Worm (Caenorhabditis elegans): ENCODE data around the gene F02C12.2.

F02C12.2 gene

ce11 chrX:13354672-13355407 is 44.3 kb downstream of the F02C12.2 start:
- no peak for TF ChIP-seq sea-2 (GFP tag; IDR thresholded peaks at IDR 0.05)
- no peak for TF ChIP-seq B0019.2 (GFP tag; conservative IDR thresholded peaks at IDR 0.05)
- TF ChIP-seq unc-130 (GFP tag; optimal IDR thresholded peaks at IDR 0.05): no peak
- no peak for TF ChIP-seq ets-4 (GFP tag; optimal IDR thresholded peaks at IDR 0.05)
- TF ChIP-seq lin-26 (GFP tag; IDR thresholded peaks at IDR 0.05): 0 out of 2 replicates have a peak, but pooled peaks have one; percentile 28
- TF ChIP-seq Y67H2A.10 (GFP tag; conservative IDR thresholded peaks at IDR 0.05): no peak
- TF ChIP-seq rpc-1 (optimal IDR thresholded peaks at IDR 0.05): no peak
- no peak for TF ChIP-seq rpc-1 (tag; optimal IDR thresholded peaks at IDR 0.05)
- no peak for TF ChIP-seq ceh-27 (GFP tag; optimal IDR thresholded peaks at IDR 0.05)
- no peak for TF ChIP-seq lsy-27 (tag; optimal IDR thresholded peaks at IDR 0.05; ENCODE audit: borderline replicate concordance, insufficient read depth)
- peak; percentile 8 for TF ChIP-seq K12H6.12 (tag; optimal IDR thresholded peaks at IDR 0.05)
- TF ChIP-seq snpc-4 (GFP tag; optimal IDR thresholded peaks at IDR 0.05): no peak
- TF ChIP-seq snpc-4 (tag; optimal IDR thresholded peaks at IDR 0.05): no peak
- TF ChIP-seq zfh-2 (GFP tag; conservative IDR thresholded peaks at IDR 0.05): no peak
- TF ChIP-seq F39B2.1 (GFP tag; IDR thresholded peaks at IDR 0.05): no peak
- no peak for TF ChIP-seq hlh-26 (GFP tag; conservative IDR thresholded peaks at IDR 0.05)
- no peak for TF ChIP-seq somi-1 (GFP tag; optimal IDR thresholded peaks at IDR 0.05)
- TF ChIP-seq cebp-1 (GFP tag; IDR thresholded peaks at IDR 0.05): no peak
- peak; percentile 66 for TF ChIP-seq cebp-1 (tag; optimal IDR thresholded peaks at IDR 0.05)
- TF ChIP-seq die-1 (tag; optimal IDR thresholded peaks at IDR 0.05): no peak
- peak; percentile 49 for TF ChIP-seq atf-7 (tag; optimal IDR thresholded peaks at IDR 0.05)
- TF ChIP-seq F33H1.4 (GFP tag; IDR thresholded peaks at IDR 0.05): no peak
- TF ChIP-seq lir-1 (GFP tag; conservative IDR thresholded peaks at IDR 0.05): no peak
- TF ChIP-seq rec-8 (tag; optimal IDR thresholded peaks at IDR 0.05): no peak
- TF ChIP-seq snpc-3.4 (tag; optimal IDR thresholded peaks at IDR 0.05): no peak
- no peak for TF ChIP-seq F55B11.4 (tag; optimal IDR thresholded peaks at IDR 0.05; ENCODE audit: borderline replicate concordance, insufficient read depth)
- TF ChIP-seq lin-40 (tag; optimal IDR thresholded peaks at IDR 0.05): peak; percentile 44
- no peak for TF ChIP-seq T07F8.4 (tag; optimal IDR thresholded peaks at IDR 0.05)
- no peak for TF ChIP-seq D2030.7 (GFP tag; IDR thresholded peaks at IDR 0.05)
- no peak for TF ChIP-seq F37B4.10 (GFP tag; IDR thresholded peaks at IDR 0.05)
- TF ChIP-seq chd-7 (tag; optimal IDR thresholded peaks at IDR 0.05): peak; percentile 44
- TF ChIP-seq ztf-3 (GFP tag; optimal IDR thresholded peaks at IDR 0.05): no peak
- TF ChIP-seq snpc-1.1 (tag; optimal IDR thresholded peaks at IDR 0.05; ENCODE audit: insufficient read depth): no peak
- TF ChIP-seq F22D6.2 (tag; optimal IDR thresholded peaks at IDR 0.05): peak; percentile 63
- TF ChIP-seq rcor-1 (GFP tag; IDR thresholded peaks at IDR 0.05): no peak
- 0 out of 2 replicates have a peak, but pooled peaks have one; percentile 10 for TF ChIP-seq egl-44 (GFP tag; IDR thresholded peaks at IDR 0.05)
- TF ChIP-seq ztf-28 (GFP tag; IDR thresholded peaks at IDR 0.05): no peak
- TF ChIP-seq cebp-2 (GFP tag; IDR thresholded peaks at IDR 0.05): no peak
- TF ChIP-seq gei-17 (GFP tag; optimal IDR thresholded peaks at IDR 0.05): no peak
- TF ChIP-seq ztf-18 (tag; optimal IDR thresholded peaks at IDR 0.05): no peak
- no peak for TF ChIP-seq zim-3 (tag; optimal IDR thresholded peaks at IDR 0.05)
- no peak for TF ChIP-seq pbrm-1 (GFP tag; IDR thresholded peaks at IDR 0.05)
- no peak for TF ChIP-seq ztf-22 (GFP tag; optimal IDR thresholded peaks at IDR 0.05)
- no peak for TF ChIP-seq hmg-20 (GFP tag; IDR thresholded peaks at IDR 0.05)
- TF ChIP-seq ekl-4 (GFP tag; IDR thresholded peaks at IDR 0.05): no peak
- no peak for TF ChIP-seq dpl-1 (GFP tag; optimal IDR thresholded peaks at IDR 0.05)
- TF ChIP-seq ztf-26 (tag; optimal IDR thresholded peaks at IDR 0.05): peak; percentile 7
- no peak for TF ChIP-seq F23B12.7 (tag; optimal IDR thresholded peaks at IDR 0.05; ENCODE audit: insufficient read depth)
